Worm (Caenorhabditis elegans) whole organism, L4 larva: Measurements from ENCODE around the gene C14E2.6.

Source experiments
- D1046.2 ChIP-seq: fragments of 200-800 bp; sonication (Bioruptor generic); IDR thresholded peaks from 2 replicates; pipeline ENCODE4 v1.3.6; 2022; ENCODE audit warnings: missing genetic modification characterization, missing compliant biosample characterization
- F10B5.3 ChIP-seq: sonication (generic microtip); optimal IDR thresholded peaks from 2 replicates; lab custom pipeline; 2016; ENCODE audit warnings: mild to moderate bottlenecking, missing genetic modification characterization, missing compliant biosample characterization
- F26F4.8 ChIP-seq: fragments of 200-800 bp; sonication (Bioruptor generic); conservative IDR thresholded peaks from 2 replicates; pipeline ENCODE4 v1.3.6; 2022; ENCODE audit warnings: missing genetic modification characterization, missing compliant biosample characterization
- F37D6.2 ChIP-seq: sonication (generic microtip); optimal IDR thresholded peaks from 2 replicates; lab custom pipeline; 2016; ENCODE audit warnings: mild to moderate bottlenecking, missing genetic modification characterization, missing compliant biosample characterization
- F49E8.2 ChIP-seq: sonication (generic microtip); optimal IDR thresholded peaks from 2 replicates; lab custom pipeline; 2016; ENCODE audit warnings: missing compliant biosample characterization, mild to moderate bottlenecking, missing genetic modification characterization, borderline replicate concordance
- R02D3.7 ChIP-seq: fragments of 150-350 bp; sonication (generic microtip); optimal IDR thresholded peaks from 3 replicates; lab custom pipeline; 2014; ENCODE audit warnings: missing biosample characterization, missing genetic modification characterization
- T26A8.4 ChIP-seq: fragments of 200-800 bp; sonication (Bioruptor generic); IDR thresholded peaks from 2 replicates; pipeline ENCODE4 v1.3.6; 2022; ENCODE audit warnings: missing genetic modification characterization, missing compliant biosample characterization
- Y105C5A.15 ChIP-seq: fragments of 200-800 bp; sonication (Bioruptor generic); IDR thresholded peaks from 2 replicates; pipeline ENCODE4 v1.3.6; 2022; ENCODE audit warnings: missing genetic modification characterization, missing compliant biosample characterization
- ZK337.2 ChIP-seq: fragments of 200-800 bp; sonication (Bioruptor generic); IDR thresholded peaks from 2 replicates; pipeline ENCODE4 v1.3.6; 2022; ENCODE audit warnings: missing genetic modification reagents, missing genetic modification characterization, missing compliant biosample characterization
- aha-1 ChIP-seq: fragments of 150-350 bp; peaks from one replicate; lab custom pipeline; 2014; ENCODE audit warnings: missing biosample characterization, missing genetic modification characterization
- arid-1 ChIP-seq: fragments of 200-800 bp; sonication (Bioruptor generic); conservative IDR thresholded peaks from 2 replicates; pipeline ENCODE4 v1.3.6; 2022; ENCODE audit warnings: missing genetic modification reagents, missing genetic modification characterization, missing compliant biosample characterization
- ceh-44 ChIP-seq: fragments of 200-800 bp; sonication (Bioruptor generic); IDR thresholded peaks from 2 replicates; pipeline ENCODE4 v1.3.6; 2022; ENCODE audit warnings: missing genetic modification reagents, missing genetic modification characterization, missing compliant biosample characterization
- ceh-82 ChIP-seq: sonication (generic microtip); optimal IDR thresholded peaks from 2 replicates; lab custom pipeline; 2017; ENCODE audit warnings: missing biosample characterization, missing genetic modification characterization
- daf-12 ChIP-seq: fragments of 150-350 bp; optimal IDR thresholded peaks from 2 replicates; lab custom pipeline; 2014; ENCODE audit warnings: missing biosample characterization, missing genetic modification reagents, missing genetic modification characterization
- dmd-6 ChIP-seq: fragments of 200-800 bp; sonication (Bioruptor generic); IDR thresholded peaks from 2 replicates; pipeline ENCODE4 v1.3.6; 2022; ENCODE audit warnings: missing genetic modification reagents, missing genetic modification characterization, missing compliant biosample characterization
- dmd-8 ChIP-seq: fragments of 200-800 bp; sonication (Bioruptor generic); IDR thresholded peaks from 2 replicates; pipeline ENCODE4 v1.3.6; 2022; ENCODE audit warnings: missing genetic modification characterization, missing compliant biosample characterization
- dmd-9 ChIP-seq: fragments of 200-800 bp; sonication (Bioruptor generic); IDR thresholded peaks from 2 replicates; pipeline ENCODE4 v1.3.6; 2022; ENCODE audit warnings: missing genetic modification reagents, missing genetic modification characterization, missing compliant biosample characterization
- egl-43 ChIP-seq: fragments of 200-800 bp; sonication (Bioruptor generic); IDR thresholded peaks from 2 replicates; pipeline ENCODE4 v1.3.6; 2022; ENCODE audit warnings: missing genetic modification reagents, missing genetic modification characterization, missing compliant biosample characterization
- hif-1 ChIP-seq, 2 experiments: sonication (generic microtip); optimal IDR thresholded peaks; 2 replicates each; lab custom pipeline; 2016 to 2017; ENCODE audit warnings: missing compliant biosample characterization in 2 of 2, missing genetic modification characterization in 2 of 2, missing genetic modification reagents in 2 of 2, missing genotype in 2 of 2, mild to moderate bottlenecking in 1 of 2
- hlh-11 ChIP-seq: fragments of 200-800 bp; sonication (Bioruptor generic); optimal IDR thresholded peaks from 2 replicates; lab custom pipeline; 2018; ENCODE audit warnings: mild to moderate bottlenecking, missing genetic modification characterization, missing compliant biosample characterization
- lim-7 ChIP-seq: fragments of 200-800 bp; sonication (Bioruptor generic); IDR thresholded peaks from 2 replicates; pipeline ENCODE4 v1.3.6; 2022; ENCODE audit warnings: missing genetic modification characterization, missing compliant biosample characterization
- lin-29 ChIP-seq: fragments of 200-800 bp; sonication (Bioruptor generic); IDR thresholded peaks from 2 replicates; pipeline ENCODE4 v1.3.6; 2022; ENCODE audit warnings: missing genetic modification reagents, missing genetic modification characterization, missing compliant biosample characterization
- madf-5 ChIP-seq, 2 experiments: fragments of 200-800 bp; sonication (Bioruptor generic); IDR thresholded peaks; 2 replicates each; pipeline ENCODE4 v1.3.6; 2022; ENCODE audit warnings: missing compliant biosample characterization in 2 of 2, missing genetic modification characterization in 2 of 2
- madf-9 ChIP-seq: fragments of 200-800 bp; sonication (Bioruptor generic); conservative IDR thresholded peaks from 2 replicates; pipeline ENCODE4 v1.3.6; 2022; ENCODE audit warnings: missing genetic modification reagents, missing genetic modification characterization, missing compliant biosample characterization
- mep-1 ChIP-seq: fragments of 150-350 bp; sonication (generic microtip); optimal IDR thresholded peaks from 3 replicates; lab custom pipeline; 2014; ENCODE audit warnings: missing biosample characterization, missing genetic modification characterization
- mxl-2 ChIP-seq: fragments of 200-800 bp; sonication (Bioruptor generic); conservative IDR thresholded peaks from 2 replicates; pipeline ENCODE4 v1.3.6; 2022; ENCODE audit warnings: missing genetic modification reagents, missing genetic modification characterization, missing compliant biosample characterization
- nhr-102 ChIP-seq: sonication (generic microtip); optimal IDR thresholded peaks from 2 replicates; lab custom pipeline; 2016; ENCODE audit warnings: mild to moderate bottlenecking, missing genetic modification characterization, moderate library complexity, missing compliant biosample characterization
- nhr-237 ChIP-seq: sonication (generic microtip); optimal IDR thresholded peaks from 2 replicates; lab custom pipeline; 2017; ENCODE audit warnings: missing biosample characterization, missing genetic modification characterization
- nhr-42 ChIP-seq: fragments of 200-800 bp; sonication (Bioruptor generic); IDR thresholded peaks from 2 replicates; pipeline ENCODE4 v1.3.6; 2022; ENCODE audit warnings: missing genetic modification characterization, missing compliant biosample characterization
- nhr-48 ChIP-seq: sonication (generic microtip); optimal IDR thresholded peaks from 2 replicates; lab custom pipeline; 2016; ENCODE audit warnings: mild to moderate bottlenecking, missing genetic modification characterization, missing compliant biosample characterization
- pha-4 ChIP-seq, 2 experiments: fragments of 150-350 bp in 1 of 2; fragments of 200-800 bp in 1 of 2; sonication (Bioruptor generic) in 1 of 2; IDR thresholded peaks in 1 of 2; optimal IDR thresholded peaks in 1 of 2; 2 replicates each; pipeline versions ENCODE4 v1.3.6 to Lab custom; 2014 to 2022; ENCODE audit warnings: missing genetic modification characterization in 2 of 2, missing genetic modification reagents in 2 of 2, missing biosample characterization in 1 of 2, missing compliant biosample characterization in 1 of 2
- rbr-2 ChIP-seq: sonication (generic microtip); optimal IDR thresholded peaks from 2 replicates; lab custom pipeline; 2016; ENCODE audit warnings: missing genotype, missing genetic modification characterization, missing compliant biosample characterization
- saeg-2 ChIP-seq: fragments of 200-800 bp; sonication (Bioruptor generic); IDR thresholded peaks from 2 replicates; pipeline ENCODE4 v1.3.6; 2022; ENCODE audit warnings: missing genetic modification reagents, missing genetic modification characterization, missing compliant biosample characterization
- sdz-12 ChIP-seq: fragments of 200-800 bp; sonication (Bioruptor generic); optimal IDR thresholded peaks from 2 replicates; lab custom pipeline; 2018; ENCODE audit warnings: mild to moderate bottlenecking, missing genetic modification characterization, missing compliant biosample characterization
- set-16 ChIP-seq: fragments of 200-800 bp; sonication (Bioruptor generic); IDR thresholded peaks from 2 replicates; pipeline ENCODE4 v1.3.6; 2022; ENCODE audit warnings: missing genetic modification reagents, missing genetic modification characterization, missing compliant biosample characterization
- snpc-1.2 ChIP-seq: fragments of 200-800 bp; sonication (Bioruptor generic); IDR thresholded peaks from 2 replicates; pipeline ENCODE4 v1.3.6; 2022; ENCODE audit warnings: missing genetic modification reagents, missing genetic modification characterization, missing compliant biosample characterization
- snpc-4 ChIP-seq: fragments of 150-350 bp; optimal IDR thresholded peaks from 2 replicates; lab custom pipeline; 2014; ENCODE audit warnings: missing biosample characterization, missing genetic modification characterization
- spr-1 ChIP-seq: sonication (generic microtip); optimal IDR thresholded peaks from 2 replicates; lab custom pipeline; 2016; ENCODE audit warnings: mild to moderate bottlenecking, missing genetic modification characterization, missing compliant biosample characterization
- spr-3 ChIP-seq: fragments of 200-800 bp; sonication (Bioruptor generic); optimal IDR thresholded peaks from 2 replicates; lab custom pipeline; 2018; ENCODE audit warnings: mild to moderate bottlenecking, missing genetic modification characterization, missing compliant biosample characterization
- tra-1 ChIP-seq: fragments of 200-800 bp; sonication (Bioruptor generic); IDR thresholded peaks from 2 replicates; pipeline ENCODE4 v1.3.6; 2022; ENCODE audit warnings: missing genetic modification reagents, missing genetic modification characterization, missing compliant biosample characterization
- vab-7 ChIP-seq: fragments of 200-800 bp; sonication (Bioruptor generic); IDR thresholded peaks from 2 replicates; pipeline ENCODE4 v1.3.6; 2022; ENCODE audit warnings: missing genetic modification reagents, missing genetic modification characterization, missing compliant biosample characterization
- zip-11 ChIP-seq: fragments of 200-800 bp; sonication (Bioruptor generic); IDR thresholded peaks from 2 replicates; pipeline ENCODE4 v1.3.6; 2022; ENCODE audit warnings: missing genetic modification characterization, missing compliant biosample characterization
- zip-2 ChIP-seq: fragments of 150-350 bp; optimal IDR thresholded peaks from 2 replicates; lab custom pipeline; 2014; ENCODE audit warnings: missing biosample characterization, missing genetic modification characterization
- ztf-7 ChIP-seq: fragments of 150-350 bp; optimal IDR thresholded peaks from 2 replicates; lab custom pipeline; 2014; ENCODE audit warnings: missing biosample characterization, missing genetic modification characterization

C14E2.6 gene

DNA sequence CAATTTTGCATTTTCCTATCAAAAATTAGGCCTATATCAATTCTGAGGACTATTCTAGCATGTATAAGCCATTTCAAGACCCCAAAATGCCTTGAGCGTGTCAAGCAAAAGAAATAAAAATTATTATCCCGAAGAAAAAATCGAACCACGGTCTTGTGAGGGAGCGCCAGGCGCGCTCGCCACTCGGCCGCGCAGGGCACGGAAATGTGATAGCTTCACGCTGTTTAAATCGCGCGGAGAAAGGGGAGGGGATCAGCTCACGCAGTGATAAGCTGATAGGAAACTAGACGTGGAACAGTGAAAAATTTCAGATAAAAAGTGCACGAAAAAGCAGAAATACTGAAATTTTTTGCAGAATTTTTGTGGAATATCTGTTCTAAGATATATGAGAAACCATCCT is 7.9 kb upstream of the C14E2.6 start (continued):
- TF ChIP-seq egl-43 (GFP tag; lab: Robert Waterston, UW) (peak; percentile 93), madf-9 (GFP tag; lab: Robert Waterston, UW) (peak; percentile 62), spr-1 (peak; percentile 34), Y105C5A.15 (GFP tag; lab: Robert Waterston, UW) (0 out of 2 replicates have a peak, but pooled peaks have one; percentile 26), aha-1 (peak; percentile 33), pha-4 (GFP tag; IDR thresholded peaks at IDR 0.05; lab: Robert Waterston, UW) (peak; percentile 85), pha-4 (tag; optimal IDR thresholded peaks at IDR 0.05; lab: Kevin White, UChicago) (no peak), ceh-82 (tag; lab: Kevin White, UChicago) (no peak), F10B5.3 (tag; lab: Kevin White, UChicago) (peak; percentile 43), sdz-12 (peak; percentile 76), R02D3.7 (tag; lab: Kevin White, UChicago) (no peak), F26F4.8 (GFP tag; lab: Robert Waterston, UW) (peak; percentile 96), hlh-11 (tag; lab: Kevin White, UChicago) (peak; percentile 43), mxl-2 (GFP tag; lab: Robert Waterston, UW) (0 out of 2 replicates have a peak, but pooled peaks have one; percentile 28), tra-1 (GFP tag; lab: Robert Waterston, UW) (peak; percentile 86), D1046.2 (GFP tag; lab: Robert Waterston, UW) (peak; percentile 82), snpc-4 (tag; lab: Kevin White, UChicago) (no peak), nhr-48 (tag; lab: Kevin White, UChicago) (peak; percentile 2), F37D6.2 (peak; percentile 23), hif-1 (tag; optimal IDR thresholded peaks at IDR 0.05; lab: Kevin White, UChicago) (peak in 1 of 2 experiments; percentile 54), dmd-8 (GFP tag; lab: Robert Waterston, UW) (peak; percentile 65; the same call in 1 of the 2 replicates), arid-1 (GFP tag; lab: Robert Waterston, UW) (peak; percentile 78), saeg-2 (GFP tag; lab: Robert Waterston, UW) (no peak), ztf-7 (tag; lab: Kevin White, UChicago) (peak; percentile 55), nhr-237 (no peak), set-16 (GFP tag; lab: Robert Waterston, UW) (peak; percentile 66), dmd-6 (peak; percentile 51), zip-11 (GFP tag; lab: Robert Waterston, UW) (0 out of 2 replicates have a peak, but pooled peaks have one; percentile 37), daf-12 (tag; lab: Kevin White, UChicago) (no peak), T26A8.4 (GFP tag; lab: Robert Waterston, UW) (peak; percentile 58; the same call in 1 of the 2 replicates), vab-7 (peak; percentile 83), snpc-1.2 (GFP tag; lab: Robert Waterston, UW) (peak; percentile 84), mep-1 (tag; lab: Kevin White, UChicago) (no peak), F49E8.2 (tag; lab: Kevin White, UChicago) (peak; percentile 23), madf-5 (GFP tag; IDR thresholded peaks at IDR 0.05; lab: Robert Waterston, UW) (peak; percentile 68 to 69; a peak in 1 of 4 replicates), nhr-42 (GFP tag; lab: Robert Waterston, UW) (peak; percentile 71; the same call in 1 of the 2 replicates), ZK337.2 (GFP tag; lab: Robert Waterston, UW) (0 out of 2 replicates have a peak, but pooled peaks have one; percentile 35), lim-7 (peak; percentile 91), zip-2 (tag; lab: Kevin White, UChicago) (peak; percentile 2), nhr-102 (tag; lab: Kevin White, UChicago) (peak; percentile 56), ceh-44 (GFP tag; lab: Robert Waterston, UW) (peak; percentile 64; the same call in 1 of the 2 replicates), lin-29 (GFP tag; lab: Robert Waterston, UW) (no peak), spr-3 (GFP tag; lab: Kevin White, UChicago) (peak; percentile 23), rbr-2 (tag; lab: Kevin White, UChicago) (peak; percentile 52), dmd-9 (GFP tag; lab: Robert Waterston, UW) (peak; percentile 51; the same call in 1 of the 2 replicates)
- TF ChIP-seq, all 104 proteins: peak for 55
